Worm (Caenorhabditis elegans) whole organism, mixed stage, embryonic: ENCODE data around the gene ZK418.11.

Experiments used
- M03D4.4 ChIP-seq: sonication (generic microtip); optimal IDR thresholded peaks from 2 replicates; lab custom pipeline; 2017; ENCODE audit warnings: mild to moderate bottlenecking, missing genetic modification characterization, missing compliant biosample characterization
- blmp-1 ChIP-seq: fragments of 150-350 bp; optimal IDR thresholded peaks from 2 replicates; lab custom pipeline; 2014; ENCODE audit warnings: missing biosample characterization, missing genetic modification characterization
- flh-1 ChIP-seq: fragments of 200-800 bp; sonication (Bioruptor generic); optimal IDR thresholded peaks from 2 replicates; lab custom pipeline; 2018; ENCODE audit warnings: mild to moderate bottlenecking, missing genetic modification characterization, moderate library complexity, missing compliant biosample characterization
- lin-13 ChIP-seq: fragments of 150-350 bp; optimal IDR thresholded peaks from 2 replicates; lab custom pipeline; 2014; ENCODE audit warnings: missing biosample characterization, missing genetic modification characterization
- lsy-2 ChIP-seq: fragments of 150-350 bp; optimal IDR thresholded peaks from 2 replicates; lab custom pipeline; 2014; ENCODE audit warnings: missing biosample characterization, missing genetic modification characterization
- mab-5 ChIP-seq: fragments of 150-350 bp; optimal IDR thresholded peaks from 2 replicates; lab custom pipeline; 2014; ENCODE audit warnings: missing biosample characterization, missing genetic modification characterization
- nhr-12 ChIP-seq: fragments of 150-350 bp; optimal IDR thresholded peaks from 2 replicates; lab custom pipeline; 2014; ENCODE audit warnings: missing biosample characterization, missing genetic modification characterization
- nhr-28 ChIP-seq: fragments of 150-350 bp; optimal IDR thresholded peaks from 2 replicates; lab custom pipeline; 2014; ENCODE audit warnings: missing biosample characterization, missing genetic modification characterization
- snpc-4 ChIP-seq: fragments of 150-350 bp; optimal IDR thresholded peaks from 2 replicates; lab custom pipeline; 2014; ENCODE audit warnings: missing biosample characterization, missing genetic modification characterization
- tbx-8 ChIP-seq: fragments of 200-800 bp; sonication (Bioruptor generic); optimal IDR thresholded peaks from 2 replicates; lab custom pipeline; 2018; ENCODE audit warnings: mild to moderate bottlenecking, missing genetic modification characterization, moderate library complexity, missing compliant biosample characterization
- zip-8 ChIP-seq: fragments of 150-350 bp; optimal IDR thresholded peaks from 2 replicates; lab custom pipeline; 2014; ENCODE audit warnings: missing biosample characterization, missing genetic modification characterization
- ztf-11 ChIP-seq: fragments of 150-350 bp; optimal IDR thresholded peaks from 2 replicates; lab custom pipeline; 2014; ENCODE audit warnings: missing biosample characterization, missing genetic modification characterization

DNA sequence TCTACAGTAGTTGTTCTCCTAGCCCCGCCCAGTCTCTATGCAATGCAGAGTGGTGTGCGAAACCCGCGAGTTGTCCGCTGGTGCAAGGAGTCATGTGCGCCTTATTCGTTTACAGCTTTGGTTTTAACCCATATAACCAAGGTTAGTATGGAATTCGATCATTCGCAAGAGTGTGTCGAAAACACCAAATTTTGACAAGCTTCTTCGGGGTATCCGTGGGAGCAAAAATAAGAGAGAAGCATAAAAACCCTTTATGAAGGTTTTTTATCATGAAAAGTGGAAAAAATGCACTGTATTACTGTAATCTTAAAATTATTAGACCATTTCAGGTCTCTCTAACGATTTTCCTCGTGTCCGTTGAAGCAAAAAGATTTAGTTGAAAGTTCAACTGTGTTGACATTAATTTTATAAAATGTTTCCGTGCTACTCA, 42.1 kb downstream of the ZK418.11 start:
- TF ChIP-seq nhr-12 (tag; lab: Kevin White, UChicago) (no peak), M03D4.4 (tag; lab: Kevin White, UChicago) (no peak), flh-1 (GFP tag; lab: Kevin White, UChicago) (no peak), tbx-8 (GFP tag; lab: Kevin White, UChicago) (no peak), blmp-1 (tag; lab: Kevin White, UChicago) (no peak), ztf-11 (tag; lab: Kevin White, UChicago) (no peak), nhr-28 (tag; lab: Kevin White, UChicago) (no peak), snpc-4 (tag; lab: Kevin White, UChicago) (no peak), mab-5 (tag; lab: Kevin White, UChicago) (no peak), lin-13 (tag; lab: Kevin White, UChicago) (no peak), lsy-2 (tag; lab: Kevin White, UChicago) (no peak), zip-8 (no peak)
